1 fruit fly cellular context compared by ENCODE assay signal in genomic region chr2L:1735133-1735532, dm6.
TF ChIP-seq lines count a peak whose summit lies in the region.

No protein-coding gene starts in this region.

TF ChIP-seq in whole organism, embryonic, 481 proteins besides CTCF, POLR2A, EP300 and RAD21 (continued from another document):
- no peak for TF ChIP-seq ems (GFP tag; optimal IDR thresholded peaks at IDR 0.05; lab: Kevin White, UChicago)
- no peak for TF ChIP-seq Side (GFP tag; optimal IDR thresholded peaks at IDR 0.05; lab: Kevin White, UChicago)
- TF ChIP-seq CG31441 (GFP tag; IDR thresholded peaks at IDR 0.05; lab: Robert Waterston, UW), result no peak
- TF ChIP-seq Asciz (GFP tag; optimal IDR thresholded peaks at IDR 0.05; lab: Kevin White, UChicago), result peak; percentile 18
- TF ChIP-seq amos (GFP tag; IDR thresholded peaks at IDR 0.05; lab: Robert Waterston, UW; ENCODE audit: partially characterized antibody), result no peak
- TF ChIP-seq CG31365 (tag; optimal IDR thresholded peaks at IDR 0.05; lab: Kevin White, UChicago), result no peak
- no peak for TF ChIP-seq Doc2 (GFP tag; IDR thresholded peaks at IDR 0.05; lab: Robert Waterston, UW)
- TF ChIP-seq gem (tag; optimal IDR thresholded peaks at IDR 0.05; lab: Kevin White, UChicago), result peak; percentile 22
- TF ChIP-seq Gsc (GFP tag; IDR thresholded peaks at IDR 0.05; lab: Robert Waterston, UW), result no peak
- no peak for TF ChIP-seq Atf-2 (GFP tag; optimal IDR thresholded peaks at IDR 0.05; lab: Kevin White, UChicago)
- no peak for TF ChIP-seq CG16779 (GFP tag; IDR thresholded peaks at IDR 0.05; lab: Robert Waterston, UW)
- peak; percentile 13 for TF ChIP-seq schlank (tag; optimal IDR thresholded peaks at IDR 0.05; lab: Kevin White, UChicago)
- TF ChIP-seq crp (GFP tag; optimal IDR thresholded peaks at IDR 0.05; lab: Kevin White, UChicago), result no peak
- no peak for TF ChIP-seq CG4328 (GFP tag; optimal IDR thresholded peaks at IDR 0.05; lab: Kevin White, UChicago)
- no peak for TF ChIP-seq CG1792 (GFP tag; optimal IDR thresholded peaks at IDR 0.05; lab: Kevin White, UChicago)
- no peak for TF ChIP-seq B-H2 (GFP tag; optimal IDR thresholded peaks at IDR 0.05; lab: Kevin White, UChicago)
- TF ChIP-seq CG10274 (GFP tag; optimal IDR thresholded peaks at IDR 0.05; lab: Kevin White, UChicago), result no peak
- no peak for TF ChIP-seq fd102C (GFP tag; optimal IDR thresholded peaks at IDR 0.05; lab: Kevin White, UChicago)
- no peak for TF ChIP-seq lola (GFP tag; optimal IDR thresholded peaks at IDR 0.05; lab: Kevin White, UChicago)
- no peak for TF ChIP-seq knrl (GFP tag; IDR thresholded peaks at IDR 0.05; lab: Robert Waterston, UW; ENCODE audit: partially characterized antibody)
- TF ChIP-seq H2.0 (GFP tag; IDR thresholded peaks at IDR 0.05; lab: Robert Waterston, UW), result no peak
- TF ChIP-seq Fer3 (tag; optimal IDR thresholded peaks at IDR 0.05; lab: Kevin White, UChicago), result peak; percentile 9
- no peak for TF ChIP-seq MBD-R2 (GFP tag; IDR thresholded peaks at IDR 0.05; lab: Robert Waterston, UW)
- TF ChIP-seq CG18599 (GFP tag; optimal IDR thresholded peaks at IDR 0.05; lab: Kevin White, UChicago), result no peak
- TF ChIP-seq CG11093 (GFP tag; IDR thresholded peaks at IDR 0.05; lab: Robert Waterston, UW), result no peak
- no peak for TF ChIP-seq CG10321 (GFP tag; IDR thresholded peaks at IDR 0.05; lab: Robert Waterston, UW)
- TF ChIP-seq CG14441 (GFP tag; IDR thresholded peaks at IDR 0.05; lab: Robert Waterston, UW), result no peak
- TF ChIP-seq CG9876 (GFP tag; optimal IDR thresholded peaks at IDR 0.05; lab: Kevin White, UChicago), result no peak
- TF ChIP-seq bigmax (GFP tag; optimal IDR thresholded peaks at IDR 0.05; lab: Kevin White, UChicago), result no peak
- TF ChIP-seq fd64A (GFP tag; optimal IDR thresholded peaks at IDR 0.05; lab: Kevin White, UChicago), result peak; percentile 12
- TF ChIP-seq Ets65A (GFP tag; lab: Kevin White, UChicago), result no peak
- TF ChIP-seq CHES-1-like (GFP tag; optimal IDR thresholded peaks at IDR 0.05; lab: Kevin White, UChicago), result no peak
- TF ChIP-seq CG32532 (GFP tag; IDR thresholded peaks at IDR 0.05; lab: Robert Waterston, UW), result no peak
- TF ChIP-seq CG11723 (GFP tag; optimal IDR thresholded peaks at IDR 0.05; lab: Kevin White, UChicago), result no peak
- no peak for TF ChIP-seq ci (GFP tag; IDR thresholded peaks at IDR 0.05; lab: Robert Waterston, UW)
- TF ChIP-seq CG10462 (GFP tag; optimal IDR thresholded peaks at IDR 0.05; lab: Kevin White, UChicago), result no peak
- no peak for TF ChIP-seq ro (GFP tag; IDR thresholded peaks at IDR 0.05; lab: Robert Waterston, UW)
- no peak for TF ChIP-seq ase (GFP tag; IDR thresholded peaks at IDR 0.05; lab: Robert Waterston, UW)
- no peak for TF ChIP-seq Sry-β (GFP tag; optimal IDR thresholded peaks at IDR 0.05; lab: Kevin White, UChicago)
- no peak for TF ChIP-seq GATAe (GFP tag; conservative IDR thresholded peaks at IDR 0.05; lab: Robert Waterston, UW)
- no peak for TF ChIP-seq Gug (GFP tag; IDR thresholded peaks at IDR 0.05; lab: Robert Waterston, UW)
- no peak for TF ChIP-seq Ptx1 (GFP tag; IDR thresholded peaks at IDR 0.05; lab: Robert Waterston, UW)
- no peak for TF ChIP-seq CG7987 (GFP tag; optimal IDR thresholded peaks at IDR 0.05; lab: Kevin White, UChicago)
- no peak for TF ChIP-seq Nf-YC (tag; optimal IDR thresholded peaks at IDR 0.05; lab: Kevin White, UChicago)
- no peak for TF ChIP-seq tll (GFP tag; optimal IDR thresholded peaks at IDR 0.05; lab: Kevin White, UChicago)
- no peak for TF ChIP-seq eve (GFP tag; optimal IDR thresholded peaks at IDR 0.05; lab: Kevin White, UChicago)
- 0 out of 4 replicates have a peak, but pooled peaks have one; percentile 50 for TF ChIP-seq chinmo (GFP tag; IDR thresholded peaks at IDR 0.05; lab: Robert Waterston, UW; ENCODE audit: partially characterized antibody)
- no peak for TF ChIP-seq lov (optimal IDR thresholded peaks at IDR 0.05; lab: Kevin White, UChicago)
- no peak for TF ChIP-seq lov (GFP tag; IDR thresholded peaks at IDR 0.05; lab: Robert Waterston, UW)
- no peak for TF ChIP-seq trh (GFP tag; optimal IDR thresholded peaks at IDR 0.05; lab: Kevin White, UChicago)
- no peak for TF ChIP-seq Myb (GFP tag; optimal IDR thresholded peaks at IDR 0.05; lab: Kevin White, UChicago)
- TF ChIP-seq CG18619 (GFP tag; optimal IDR thresholded peaks at IDR 0.05; lab: Kevin White, UChicago), result no peak
- no peak for TF ChIP-seq sug (tag; optimal IDR thresholded peaks at IDR 0.05; lab: Kevin White, UChicago)
- TF ChIP-seq CG8290 (GFP tag; optimal IDR thresholded peaks at IDR 0.05; lab: Kevin White, UChicago), result no peak
- TF ChIP-seq CG8290 (tag; optimal IDR thresholded peaks at IDR 0.05; lab: Kevin White, UChicago), result peak in 1 of 2 experiments; percentile 27
- peak; percentile 33 for TF ChIP-seq lab (GFP tag; optimal IDR thresholded peaks at IDR 0.05; lab: Kevin White, UChicago)
- no peak for TF ChIP-seq cwo (GFP tag; optimal IDR thresholded peaks at IDR 0.05; lab: Kevin White, UChicago)
- no peak for TF ChIP-seq CG2889 (GFP tag; IDR thresholded peaks at IDR 0.05; lab: Robert Waterston, UW)
- no peak for TF ChIP-seq YL-1 (GFP tag; optimal IDR thresholded peaks at IDR 0.05; lab: Kevin White, UChicago)
- TF ChIP-seq Meics (GFP tag; optimal IDR thresholded peaks at IDR 0.05; lab: Kevin White, UChicago), result no peak
- peak; percentile 10 for TF ChIP-seq CG17359 (tag; optimal IDR thresholded peaks at IDR 0.05; lab: Kevin White, UChicago)
- no peak for TF ChIP-seq gcm2 (GFP tag; optimal IDR thresholded peaks at IDR 0.05; lab: Kevin White, UChicago)
- TF ChIP-seq eyg (GFP tag; optimal IDR thresholded peaks at IDR 0.05; lab: Kevin White, UChicago), result no peak
- TF ChIP-seq Aef1 (GFP tag; IDR thresholded peaks at IDR 0.05; lab: Robert Waterston, UW), result no peak
- no peak for TF ChIP-seq CG2712 (tag; optimal IDR thresholded peaks at IDR 0.05; lab: Kevin White, UChicago)
- TF ChIP-seq CG7928 (GFP tag; optimal IDR thresholded peaks at IDR 0.05; lab: Kevin White, UChicago), result no peak
- no peak for TF ChIP-seq HLH3B (GFP tag; IDR thresholded peaks at IDR 0.05; lab: Robert Waterston, UW)
- no peak for TF ChIP-seq bab2 (GFP tag; optimal IDR thresholded peaks at IDR 0.05; lab: Kevin White, UChicago)
- no peak for TF ChIP-seq CG31388 (GFP tag; optimal IDR thresholded peaks at IDR 0.05; lab: Kevin White, UChicago)
- no peak for TF ChIP-seq CG14667 (GFP tag; IDR thresholded peaks at IDR 0.05; lab: Robert Waterston, UW)
- TF ChIP-seq CG15011 (GFP tag; optimal IDR thresholded peaks at IDR 0.05; lab: Kevin White, UChicago), result no peak
- TF ChIP-seq CG12769 (tag; optimal IDR thresholded peaks at IDR 0.05; lab: Kevin White, UChicago), result peak; percentile 1
- TF ChIP-seq CG10209 (GFP tag; optimal IDR thresholded peaks at IDR 0.05; lab: Kevin White, UChicago), result no peak
- no peak for TF ChIP-seq dimm (GFP tag; IDR thresholded peaks at IDR 0.05; lab: Robert Waterston, UW)
- no peak for TF ChIP-seq lilli (GFP tag; optimal IDR thresholded peaks at IDR 0.05; lab: Kevin White, UChicago)
- TF ChIP-seq usp (GFP tag; optimal IDR thresholded peaks at IDR 0.05; lab: Kevin White, UChicago), result no peak
- no peak for TF ChIP-seq luna (GFP tag; optimal IDR thresholded peaks at IDR 0.05; lab: Kevin White, UChicago)
- TF ChIP-seq CG8765 (GFP tag; IDR thresholded peaks at IDR 0.05; lab: Robert Waterston, UW), result no peak
- TF ChIP-seq CG1832 (GFP tag; optimal IDR thresholded peaks at IDR 0.05; lab: Kevin White, UChicago), result no peak
- peak; percentile 2 for TF ChIP-seq CG2202 (tag; optimal IDR thresholded peaks at IDR 0.05; lab: Kevin White, UChicago)
- TF ChIP-seq unc-4 (GFP tag; IDR thresholded peaks at IDR 0.05; lab: Robert Waterston, UW; ENCODE audit: partially characterized antibody), result no peak
- no peak for TF ChIP-seq hbn (GFP tag; IDR thresholded peaks at IDR 0.05; lab: Robert Waterston, UW; ENCODE audit: partially characterized antibody)
- no peak for TF ChIP-seq her (GFP tag; optimal IDR thresholded peaks at IDR 0.05; lab: Kevin White, UChicago)
- TF ChIP-seq CG9797 (GFP tag; optimal IDR thresholded peaks at IDR 0.05; lab: Kevin White, UChicago), result no peak
- no peak for TF ChIP-seq Xrp1 (GFP tag; IDR thresholded peaks at IDR 0.05; lab: Robert Waterston, UW)
- peak; percentile 45 for TF ChIP-seq CG3407 (GFP tag; optimal IDR thresholded peaks at IDR 0.05; lab: Kevin White, UChicago)
- no peak for TF ChIP-seq ab (GFP tag; optimal IDR thresholded peaks at IDR 0.05; lab: Kevin White, UChicago)
- TF ChIP-seq Ada2b (GFP tag; IDR thresholded peaks at IDR 0.05; lab: Robert Waterston, UW), result no peak
- no peak for TF ChIP-seq grau (tag; optimal IDR thresholded peaks at IDR 0.05; lab: Kevin White, UChicago)
- TF ChIP-seq Vsx1 (GFP tag; optimal IDR thresholded peaks at IDR 0.05; lab: Kevin White, UChicago), result peak; percentile 11
- TF ChIP-seq CG17912 (GFP tag; optimal IDR thresholded peaks at IDR 0.05; lab: Kevin White, UChicago), result no peak
- TF ChIP-seq CG17568 (GFP tag; optimal IDR thresholded peaks at IDR 0.05; lab: Kevin White, UChicago), result peak; percentile 58
- no peak for TF ChIP-seq pnt (GFP tag; optimal IDR thresholded peaks at IDR 0.05; lab: Kevin White, UChicago)
- no peak for TF ChIP-seq gsb-n (tag; optimal IDR thresholded peaks at IDR 0.05; lab: Kevin White, UChicago)
- TF ChIP-seq Dip2 (GFP tag; IDR thresholded peaks at IDR 0.05; lab: Robert Waterston, UW), result no peak
- no peak for TF ChIP-seq tap (tag; optimal IDR thresholded peaks at IDR 0.05; lab: Kevin White, UChicago)
- no peak for TF ChIP-seq Nf-YA (GFP tag; IDR thresholded peaks at IDR 0.05; lab: Robert Waterston, UW)
- TF ChIP-seq shn (GFP tag; optimal IDR thresholded peaks at IDR 0.05; lab: Kevin White, UChicago), result no peak
- TF ChIP-seq CG2875 (GFP tag; optimal IDR thresholded peaks at IDR 0.05; lab: Kevin White, UChicago), result peak; percentile 9
- TF ChIP-seq phol (tag; optimal IDR thresholded peaks at IDR 0.05; lab: Kevin White, UChicago), result no peak
- TF ChIP-seq jumu (GFP tag; optimal IDR thresholded peaks at IDR 0.05; lab: Kevin White, UChicago), result no peak
- TF ChIP-seq sd (tag; optimal IDR thresholded peaks at IDR 0.05; lab: Kevin White, UChicago), result peak; percentile 32
- TF ChIP-seq bsh (GFP tag; optimal IDR thresholded peaks at IDR 0.05; lab: Kevin White, UChicago), result peak in 1 of 2 experiments; percentile 39
- TF ChIP-seq CG15514 (GFP tag; optimal IDR thresholded peaks at IDR 0.05; lab: Kevin White, UChicago), result no peak
- TF ChIP-seq stwl (tag; optimal IDR thresholded peaks at IDR 0.05; lab: Kevin White, UChicago), result no peak
- no peak for TF ChIP-seq sob (GFP tag; IDR thresholded peaks at IDR 0.05; lab: Robert Waterston, UW)
- TF ChIP-seq Fer2 (tag; optimal IDR thresholded peaks at IDR 0.05; lab: Kevin White, UChicago), result no peak
- peak; percentile 40 for TF ChIP-seq CG3281 (GFP tag; optimal IDR thresholded peaks at IDR 0.05; lab: Kevin White, UChicago)
- TF ChIP-seq CG7786 (GFP tag; optimal IDR thresholded peaks at IDR 0.05; lab: Kevin White, UChicago), result no peak
- TF ChIP-seq CG3726 (GFP tag; IDR thresholded peaks at IDR 0.05; lab: Robert Waterston, UW), result no peak
- TF ChIP-seq p53 (GFP tag; optimal IDR thresholded peaks at IDR 0.05; lab: Kevin White, UChicago), result no peak
- TF ChIP-seq CG30431 (GFP tag; optimal IDR thresholded peaks at IDR 0.05; lab: Kevin White, UChicago), result no peak
- TF ChIP-seq ara (GFP tag; IDR thresholded peaks at IDR 0.05; lab: Robert Waterston, UW), result 0 out of 2 replicates have a peak, but pooled peaks have one; percentile 27
- no peak for TF ChIP-seq salm (tag; optimal IDR thresholded peaks at IDR 0.05; lab: Kevin White, UChicago)
- no peak for TF ChIP-seq CG13123 (GFP tag; optimal IDR thresholded peaks at IDR 0.05; lab: Kevin White, UChicago)
- no peak for TF ChIP-seq CG10654 (GFP tag; optimal IDR thresholded peaks at IDR 0.05; lab: Kevin White, UChicago)
- TF ChIP-seq zfh2 (GFP tag; optimal IDR thresholded peaks at IDR 0.05; lab: Kevin White, UChicago), result no peak
- no peak for TF ChIP-seq Jarid2 (GFP tag; optimal IDR thresholded peaks at IDR 0.05; lab: Kevin White, UChicago)
- no peak for TF ChIP-seq cad (GFP tag; optimal IDR thresholded peaks at IDR 0.05; lab: Kevin White, UChicago)
- TF ChIP-seq CG1647 (GFP tag; optimal IDR thresholded peaks at IDR 0.05; lab: Kevin White, UChicago), result no peak
- TF ChIP-seq CG10959 (GFP tag; IDR thresholded peaks at IDR 0.05; lab: Robert Waterston, UW), result no peak
- no peak for TF ChIP-seq ash1 (GFP tag; optimal IDR thresholded peaks at IDR 0.05; lab: Kevin White, UChicago)
- TF ChIP-seq CG4820 (GFP tag; optimal IDR thresholded peaks at IDR 0.05; lab: Kevin White, UChicago), result no peak
- TF ChIP-seq CG10565 (GFP tag; optimal IDR thresholded peaks at IDR 0.05; lab: Kevin White, UChicago), result no peak
- TF ChIP-seq Neu2 (GFP tag; optimal IDR thresholded peaks at IDR 0.05; lab: Kevin White, UChicago; ENCODE audit: borderline replicate concordance), result no peak
- no peak for TF ChIP-seq Max (GFP tag; optimal IDR thresholded peaks at IDR 0.05; lab: Kevin White, UChicago)
- no peak for TF ChIP-seq CG13287 (GFP tag; IDR thresholded peaks at IDR 0.05; lab: Robert Waterston, UW; ENCODE audit: partially characterized antibody)
- no peak for TF ChIP-seq Rx (GFP tag; IDR thresholded peaks at IDR 0.05; lab: Robert Waterston, UW)
- no peak for TF ChIP-seq Dad (GFP tag; optimal IDR thresholded peaks at IDR 0.05; lab: Kevin White, UChicago)
- no peak for TF ChIP-seq sim (GFP tag; IDR thresholded peaks at IDR 0.05; lab: Robert Waterston, UW)
- no peak for TF ChIP-seq CG12219 (GFP tag; optimal IDR thresholded peaks at IDR 0.05; lab: Kevin White, UChicago)
- peak; percentile 49 for TF ChIP-seq CG15601 (tag; optimal IDR thresholded peaks at IDR 0.05; lab: Kevin White, UChicago)
- no peak for TF ChIP-seq NC2α (GFP tag; optimal IDR thresholded peaks at IDR 0.05; lab: Kevin White, UChicago)
- TF ChIP-seq lmd (GFP tag; IDR thresholded peaks at IDR 0.05; lab: Robert Waterston, UW), result no peak
